Worm (Caenorhabditis elegans): ENCODE results near the gene gpdh-2.
A peak's percentile ranks its signal among the peaks of the same experiment; 100 is the strongest.

DNA sequence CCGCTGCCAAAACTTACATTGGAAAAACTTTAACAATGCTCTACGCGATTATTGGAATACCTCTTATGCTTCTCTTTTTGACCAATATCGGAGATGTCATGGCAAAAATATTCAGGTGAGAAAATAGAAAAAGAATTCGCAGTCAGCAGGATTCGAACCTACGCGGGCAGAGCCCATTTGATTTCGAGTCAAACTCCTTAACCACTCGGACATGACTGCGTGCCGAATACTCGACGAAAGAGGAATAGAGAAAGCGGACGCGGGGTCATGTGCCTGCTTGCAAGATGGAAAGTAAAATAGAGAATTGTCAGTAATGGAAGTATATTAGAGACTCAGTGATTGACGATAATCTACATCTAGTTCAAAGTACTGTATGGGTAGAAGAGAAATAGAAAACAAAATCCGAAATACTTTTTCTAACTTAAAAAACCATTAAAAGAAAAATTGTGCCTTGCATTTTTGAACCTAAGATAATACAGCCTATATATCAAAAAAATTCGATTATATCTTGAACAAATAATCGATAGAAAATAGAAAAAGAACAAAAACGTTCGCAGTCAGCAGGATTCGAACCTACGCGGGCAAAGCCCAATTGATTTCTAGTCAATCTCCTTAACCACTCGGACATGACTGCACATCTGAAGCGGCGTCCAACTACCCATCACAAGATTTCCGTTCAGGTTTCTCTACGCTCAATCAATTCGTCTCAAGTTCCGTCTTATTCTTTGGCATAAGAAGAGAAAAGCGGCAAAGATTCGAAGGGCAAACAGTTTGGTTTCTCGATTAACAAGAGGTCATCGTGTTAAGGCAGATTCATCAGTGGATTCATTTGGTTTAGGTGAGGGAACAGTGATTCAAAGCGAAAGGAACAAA, 2.7 kb upstream of the gpdh-2 start:
- TF ChIP-seq W03F9.2 (tag; optimal IDR thresholded peaks at IDR 0.05) (no peak), him-1 (tag; optimal IDR thresholded peaks at IDR 0.05) (peak; percentile 50), dao-5 (tag; optimal IDR thresholded peaks at IDR 0.05) (peak; percentile 28)
